Worm (Caenorhabditis elegans) whole organism, L2 larva: ENCODE measurements around the gene F23A7.1.

ENCODE experiments used
- F13H6.1 ChIP-seq: sonication (generic microtip); optimal IDR thresholded peaks from 2 replicates; lab custom pipeline; 2016; ENCODE audit warnings: missing genetic modification characterization, missing compliant biosample characterization
- Y55F3AM.14 ChIP-seq: fragments of 200-800 bp; sonication (Bioruptor generic); optimal IDR thresholded peaks from 2 replicates; lab custom pipeline; 2018; ENCODE audit warnings: mild to moderate bottlenecking, missing genetic modification characterization, missing compliant biosample characterization
- alr-1 ChIP-seq: fragments of 150-350 bp; optimal IDR thresholded peaks from 2 replicates; lab custom pipeline; 2014; ENCODE audit warnings: missing biosample characterization, missing genetic modification characterization
- aly-2 ChIP-seq: fragments of 150-350 bp; optimal IDR thresholded peaks from 2 replicates; lab custom pipeline; 2014; ENCODE audit warnings: missing biosample characterization, missing genetic modification characterization
- ama-1 ChIP-seq: fragments of 150-350 bp; optimal IDR thresholded peaks from 2 replicates; lab custom pipeline; 2018; ENCODE audit warnings: inconsistent platforms
- ceh-16 ChIP-seq: fragments of 150-350 bp; optimal IDR thresholded peaks from 2 replicates; lab custom pipeline; 2014; ENCODE audit warnings: missing biosample characterization, missing genetic modification characterization
- crh-2 ChIP-seq: sonication (generic microtip); optimal IDR thresholded peaks from 2 replicates; lab custom pipeline; 2017; ENCODE audit warnings: missing biosample characterization, missing genetic modification characterization
- dmd-4 ChIP-seq: sonication (generic microtip); optimal IDR thresholded peaks from 2 replicates; lab custom pipeline; 2017; ENCODE audit warnings: missing biosample characterization, missing genetic modification characterization
- egl-27 ChIP-seq: sonication (generic microtip); optimal IDR thresholded peaks from 3 replicates; lab custom pipeline; 2017; ENCODE audit warnings: missing biosample characterization, missing genetic modification reagents, missing genetic modification characterization
- elt-1 ChIP-seq: fragments of 150-350 bp; optimal IDR thresholded peaks from 2 replicates; lab custom pipeline; 2014; ENCODE audit warnings: missing biosample characterization, missing genetic modification characterization
- elt-3 ChIP-seq: sonication (generic microtip); optimal IDR thresholded peaks from 2 replicates; lab custom pipeline; 2017; ENCODE audit warnings: missing biosample characterization, missing genetic modification characterization
- fos-1 ChIP-seq: fragments of 150-350 bp; optimal IDR thresholded peaks from 2 replicates; lab custom pipeline; 2014; ENCODE audit warnings: missing biosample characterization, missing genetic modification characterization
- gmeb-1 ChIP-seq: fragments of 150-350 bp; optimal IDR thresholded peaks from 2 replicates; lab custom pipeline; 2014; ENCODE audit warnings: missing biosample characterization, missing genetic modification characterization
- lin-13 ChIP-seq: fragments of 150-350 bp; optimal IDR thresholded peaks from 2 replicates; lab custom pipeline; 2014; ENCODE audit warnings: missing biosample characterization, missing genetic modification reagents, missing genetic modification characterization
- lsy-2 ChIP-seq, 2 experiments: fragments of 150-350 bp in 1 of 2; sonication (generic microtip) in 1 of 2; optimal IDR thresholded peaks; 2 replicates each; lab custom pipeline; 2014 to 2017; ENCODE audit warnings: missing biosample characterization in 2 of 2, missing genetic modification characterization in 2 of 2
- mdl-1 ChIP-seq, 2 experiments: fragments of 150-350 bp in 1 of 2; sonication (generic microtip) in 1 of 2; optimal IDR thresholded peaks; 2 replicates each; lab custom pipeline; 2017; ENCODE audit warnings: missing biosample characterization in 2 of 2, missing genetic modification characterization in 2 of 2
- nhr-10 ChIP-seq: sonication (generic microtip); optimal IDR thresholded peaks from 2 replicates; lab custom pipeline; 2017; ENCODE audit warnings: missing biosample characterization, missing genetic modification characterization
- nhr-11 ChIP-seq: fragments of 150-350 bp; optimal IDR thresholded peaks from 2 replicates; lab custom pipeline; 2014; ENCODE audit warnings: missing biosample characterization, missing genetic modification characterization
- nhr-129 ChIP-seq: fragments of 150-350 bp; optimal IDR thresholded peaks from 2 replicates; lab custom pipeline; 2014; ENCODE audit warnings: missing biosample characterization, missing genetic modification characterization
- nhr-21 ChIP-seq: fragments of 150-350 bp; optimal IDR thresholded peaks from 2 replicates; lab custom pipeline; 2014; ENCODE audit warnings: missing biosample characterization, missing genetic modification characterization
- nhr-23 ChIP-seq: fragments of 150-350 bp; optimal IDR thresholded peaks from 2 replicates; lab custom pipeline; 2014; ENCODE audit warnings: missing biosample characterization, missing genetic modification reagents, missing genetic modification characterization
- nhr-237 ChIP-seq: fragments of 150-350 bp; optimal IDR thresholded peaks from 2 replicates; lab custom pipeline; 2014; ENCODE audit warnings: missing biosample characterization, missing genetic modification characterization
- nhr-25 ChIP-seq: fragments of 150-350 bp; sonication (generic microtip); optimal IDR thresholded peaks from 3 replicates; lab custom pipeline; 2014; ENCODE audit warnings: missing biosample characterization, missing genetic modification characterization
- nhr-77 ChIP-seq: fragments of 150-350 bp; optimal IDR thresholded peaks from 2 replicates; lab custom pipeline; 2014; ENCODE audit warnings: missing biosample characterization, missing genetic modification characterization
- peb-1 ChIP-seq: fragments of 150-350 bp; optimal IDR thresholded peaks from 2 replicates; lab custom pipeline; 2014; ENCODE audit warnings: missing biosample characterization, missing genetic modification characterization
- sem-4 ChIP-seq: fragments of 150-350 bp; optimal IDR thresholded peaks from 2 replicates; lab custom pipeline; 2014; ENCODE audit warnings: missing biosample characterization, missing genetic modification reagents, missing genetic modification characterization
- skn-1 ChIP-seq: sonication (generic microtip); optimal IDR thresholded peaks from 2 replicates; lab custom pipeline; 2017; ENCODE audit warnings: missing biosample characterization, missing genetic modification characterization
- sma-3 ChIP-seq: sonication (generic microtip); optimal IDR thresholded peaks from 2 replicates; lab custom pipeline; 2016; ENCODE audit warnings: missing genetic modification reagents, missing genetic modification characterization, missing compliant biosample characterization
- sma-9 ChIP-seq, 2 experiments: fragments of 150-350 bp in 1 of 2; sonication (generic microtip) in 1 of 2; optimal IDR thresholded peaks; 2 replicates each; lab custom pipeline; 2014 to 2016; ENCODE audit warnings: missing genetic modification characterization in 2 of 2, mild to moderate bottlenecking in 1 of 2, missing biosample characterization in 1 of 2, missing compliant biosample characterization in 1 of 2, missing genetic modification reagents in 1 of 2, moderate library complexity in 1 of 2
- unc-39 ChIP-seq: fragments of 150-350 bp; optimal IDR thresholded peaks from 2 replicates; lab custom pipeline; 2014; ENCODE audit warnings: missing biosample characterization, missing genetic modification characterization
- unc-62 ChIP-seq: fragments of 150-350 bp; optimal IDR thresholded peaks from 2 replicates; lab custom pipeline; 2014; ENCODE audit warnings: missing biosample characterization, missing genetic modification reagents, missing genetic modification characterization
- ztf-1 ChIP-seq: fragments of 200-800 bp; sonication (Bioruptor generic); conservative IDR thresholded peaks from 2 replicates; pipeline ENCODE4 v1.3.6; 2022; ENCODE audit warnings: missing genetic modification characterization, missing compliant biosample characterization

Gene F23A7.1

DNA sequence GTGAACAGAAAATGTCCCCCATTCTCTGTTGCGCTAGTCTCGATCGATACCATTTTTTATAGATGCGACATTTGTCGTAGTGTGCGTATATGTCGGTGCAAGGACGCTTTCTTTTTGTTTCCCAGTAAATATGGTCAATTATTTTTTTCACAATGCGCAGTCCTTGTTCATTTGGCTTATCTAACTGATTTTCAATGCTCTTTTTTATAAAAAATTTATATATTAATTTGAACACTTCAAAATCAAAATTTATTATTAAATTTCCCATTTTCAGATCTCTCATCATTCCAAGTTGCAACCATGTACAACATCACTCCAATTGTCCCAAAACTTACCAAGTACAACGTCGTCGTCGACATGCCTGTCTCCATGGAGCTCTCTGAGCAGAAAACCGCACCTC lies at the start of gene F23A7.1:
F23A7.1 (plus strand) TSS at position 301 of the 400 bp plus-strand sequence.
- TF ChIP-seq Y55F3AM.14, result no peak
- no peak for TF ChIP-seq elt-3 (tag; lab: Kevin White, UChicago)
- TF ChIP-seq crh-2 (tag; lab: Kevin White, UChicago), result no peak
- no peak for TF ChIP-seq alr-1 (tag; lab: Kevin White, UChicago)
- TF ChIP-seq nhr-25 (tag; lab: Kevin White, UChicago), result no peak
- no peak for TF ChIP-seq peb-1 (tag; lab: Kevin White, UChicago)
- no peak for TF ChIP-seq sma-9 (GFP tag; optimal IDR thresholded peaks at IDR 0.05; lab: Kevin White, UChicago)
- TF ChIP-seq sma-9 (tag; optimal IDR thresholded peaks at IDR 0.05; lab: Kevin White, UChicago), result no peak

DNA sequence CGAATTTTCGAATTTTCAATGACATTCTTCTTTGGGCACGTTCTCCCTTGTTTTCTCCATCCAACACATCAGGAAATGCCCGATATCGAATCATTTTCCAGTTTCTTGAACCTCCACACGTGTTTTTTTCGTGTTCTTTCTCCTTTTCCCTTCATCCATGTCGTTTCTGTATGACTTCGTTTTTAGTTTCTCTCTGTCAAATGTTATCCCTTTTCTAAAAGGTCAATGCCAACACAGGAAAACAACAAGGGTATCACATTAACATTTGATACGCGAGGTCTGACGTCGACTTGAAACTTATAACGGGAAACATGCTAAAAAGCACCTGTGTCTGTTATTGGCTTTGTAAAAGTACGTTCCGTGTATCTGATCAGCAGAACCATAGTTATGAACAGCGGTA lies 44.3 kb upstream of the F23A7.1 start:
- TF ChIP-seq sma-9 (GFP tag; optimal IDR thresholded peaks at IDR 0.05; lab: Kevin White, UChicago) (peak; percentile 41), sma-9 (tag; optimal IDR thresholded peaks at IDR 0.05; lab: Kevin White, UChicago) (no peak), peb-1 (tag; lab: Kevin White, UChicago) (no peak)

DNA sequence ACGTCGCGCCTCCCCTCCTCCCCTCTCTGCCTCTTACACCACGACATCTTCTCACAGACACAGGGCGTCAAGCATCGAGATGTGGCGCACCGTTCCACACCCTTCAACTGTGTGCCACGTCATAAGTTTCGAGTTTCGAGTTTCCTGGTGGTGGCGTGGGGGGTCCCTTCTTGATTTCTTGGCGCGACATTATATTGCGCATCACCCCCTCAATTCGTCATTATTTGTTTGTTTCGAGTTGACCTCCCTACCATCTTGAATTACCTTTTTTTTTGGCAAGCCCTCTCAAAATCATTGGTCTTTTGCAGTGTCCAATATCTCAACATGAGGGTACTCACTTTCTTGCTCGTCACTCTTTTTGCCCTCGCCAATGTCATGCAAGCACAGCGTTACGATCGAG lies 33.1 kb upstream of the F23A7.1 start, which contains the start of gene nlp-67:
nlp-67 (plus strand) TSS at position 301 of the 400 bp plus-strand sequence.
- no peak for TF ChIP-seq lsy-2 (tag; optimal IDR thresholded peaks at IDR 0.05; lab: Kevin White, UChicago)
- no peak for TF ChIP-seq elt-1
- TF ChIP-seq skn-1, result no peak
- no peak for TF ChIP-seq unc-62 (GFP tag; lab: Kevin White, UChicago)
- TF ChIP-seq egl-27, result no peak
- TF ChIP-seq gmeb-1 (tag; lab: Kevin White, UChicago), result no peak
- no peak for TF ChIP-seq ztf-1 (GFP tag; lab: Robert Waterston, UW)
- TF ChIP-seq dmd-4 (tag; lab: Kevin White, UChicago), result no peak
- no peak for TF ChIP-seq nhr-77 (tag; lab: Kevin White, UChicago)
- no peak for TF ChIP-seq nhr-11 (tag; lab: Kevin White, UChicago)
- TF ChIP-seq elt-3 (tag; lab: Kevin White, UChicago), result no peak
- TF ChIP-seq peb-1 (tag; lab: Kevin White, UChicago), result no peak
- no peak for TF ChIP-seq nhr-129 (tag; lab: Kevin White, UChicago)
- TF ChIP-seq sem-4 (tag; lab: Kevin White, UChicago), result no peak
- no peak for TF ChIP-seq crh-2 (tag; lab: Kevin White, UChicago)

DNA sequence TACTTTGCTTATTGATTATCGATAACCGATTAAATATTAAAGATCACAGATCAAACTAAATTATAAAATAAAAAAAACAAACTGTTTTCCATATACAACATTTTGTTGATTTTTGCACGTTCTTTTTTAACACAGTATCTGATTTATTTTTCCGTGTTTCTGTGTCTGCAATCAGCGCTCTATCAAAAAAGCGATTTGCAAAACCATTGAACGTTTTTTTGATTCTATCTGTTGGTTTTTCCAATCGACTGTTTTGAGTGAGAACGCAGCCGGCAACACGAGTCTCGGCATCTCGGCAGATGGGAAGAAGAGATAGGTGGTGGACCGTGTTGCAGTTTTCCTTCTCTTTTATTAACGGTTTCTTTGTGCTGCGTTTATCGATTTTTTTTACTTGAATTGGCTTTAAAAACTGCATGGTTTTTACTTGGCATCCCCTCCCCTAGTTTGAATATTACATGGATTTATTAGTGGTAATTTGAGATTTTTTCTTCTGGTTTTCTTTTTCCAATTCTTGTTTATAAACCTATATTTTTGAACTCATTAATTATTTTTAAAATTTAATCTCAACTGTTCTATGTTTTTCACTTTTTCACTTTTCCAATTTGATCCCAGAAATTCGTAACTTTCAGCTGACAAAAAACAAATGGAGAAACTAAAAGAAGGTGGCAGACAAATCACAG lies 27.8 kb upstream of the F23A7.1 start, which contains the start of gene slc-25A21:
slc-25A21 (plus strand) TSS at position 630 of the 680 bp plus-strand sequence.
- TF ChIP-seq nhr-10, result no peak
- TF ChIP-seq lin-13 (GFP tag; lab: Kevin White, UChicago), result no peak
- TF ChIP-seq sma-9 (GFP tag; optimal IDR thresholded peaks at IDR 0.05; lab: Kevin White, UChicago), result peak; percentile 25
- no peak for TF ChIP-seq sma-9 (tag; optimal IDR thresholded peaks at IDR 0.05; lab: Kevin White, UChicago)
- no peak for TF ChIP-seq gmeb-1 (tag; lab: Kevin White, UChicago)
- TF ChIP-seq ama-1 (lab: Kevin White, UChicago), result no peak
- no peak for TF ChIP-seq nhr-23 (tag; lab: Kevin White, UChicago)

DNA sequence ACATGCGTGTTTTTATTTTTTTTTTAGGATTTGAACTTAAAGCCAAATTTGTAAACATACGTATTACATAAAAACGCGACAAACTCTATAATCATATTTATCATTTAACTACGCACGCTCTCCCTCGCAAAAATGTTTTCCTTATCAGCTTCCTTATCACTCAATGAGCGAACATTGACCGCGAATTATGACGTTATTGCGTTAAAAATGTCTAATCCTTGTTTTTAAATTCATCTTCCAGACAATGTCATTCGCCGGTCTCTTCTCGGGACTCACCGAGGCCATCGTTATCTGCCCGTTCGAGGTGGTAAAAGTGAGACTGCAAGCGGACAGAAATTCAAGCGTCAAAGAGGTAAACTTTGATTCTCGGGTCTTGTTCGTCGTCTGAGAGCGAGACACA lies 24.6 kb upstream of the F23A7.1 start:
- TF ChIP-seq ceh-16 (tag; lab: Kevin White, UChicago) (no peak), sma-3 (GFP tag; lab: Kevin White, UChicago) (peak; percentile 75), egl-27 (peak; percentile 57), skn-1 (peak; percentile 10), F13H6.1 (tag; lab: Kevin White, UChicago) (peak; percentile 79), nhr-237 (tag; lab: Kevin White, UChicago) (no peak), lsy-2 (tag; optimal IDR thresholded peaks at IDR 0.05; lab: Kevin White, UChicago) (peak in 1 of 2 experiments; percentile 30), ztf-1 (GFP tag; lab: Robert Waterston, UW) (no peak), nhr-21 (tag; lab: Kevin White, UChicago) (peak; percentile 64), unc-62 (GFP tag; lab: Kevin White, UChicago) (no peak), alr-1 (tag; lab: Kevin White, UChicago) (no peak), nhr-129 (tag; lab: Kevin White, UChicago) (peak; percentile 24), fos-1 (tag; lab: Kevin White, UChicago) (peak; percentile 94), crh-2 (tag; lab: Kevin White, UChicago) (peak; percentile 81), sma-9 (GFP tag; optimal IDR thresholded peaks at IDR 0.05; lab: Kevin White, UChicago) (peak; percentile 97), sma-9 (tag; optimal IDR thresholded peaks at IDR 0.05; lab: Kevin White, UChicago) (no peak), unc-39 (no peak), gmeb-1 (tag; lab: Kevin White, UChicago) (no peak), aly-2 (no peak), mdl-1 (tag; optimal IDR thresholded peaks at IDR 0.05; lab: Kevin White, UChicago) (peak in 1 of 2 experiments; percentile 58)
